Worm (Caenorhabditis elegans) whole organism, L3 larva: ENCODE results near the gene unc-85.

Experiments
- ceh-9 ChIP-seq: sonication (generic microtip); optimal IDR thresholded peaks from 2 replicates; lab custom pipeline; 2018; ENCODE audit warnings: missing biosample characterization, missing genetic modification characterization
- daf-12 ChIP-seq: fragments of 150-350 bp; optimal IDR thresholded peaks from 2 replicates; lab custom pipeline; 2014; ENCODE audit warnings: missing biosample characterization, missing genetic modification reagents, missing genetic modification characterization
- elt-2 ChIP-seq: sonication (generic microtip); optimal IDR thresholded peaks from 2 replicates; lab custom pipeline; 2016; ENCODE audit warnings: missing genetic modification reagents, mild to moderate bottlenecking, missing genetic modification characterization, missing compliant biosample characterization
- fos-1 ChIP-seq: fragments of 150-350 bp; optimal IDR thresholded peaks from 2 replicates; lab custom pipeline; 2014; ENCODE audit warnings: missing biosample characterization, missing genetic modification characterization
- hmg-11 ChIP-seq: sonication (generic microtip); optimal IDR thresholded peaks from 2 replicates; lab custom pipeline; 2016; ENCODE audit warnings: missing genetic modification characterization, missing compliant biosample characterization
- skn-1 ChIP-seq: fragments of 150-350 bp; optimal IDR thresholded peaks from 2 replicates; lab custom pipeline; 2014; ENCODE audit warnings: missing biosample characterization, missing genetic modification characterization
- snpc-4 ChIP-seq: fragments of 150-350 bp; optimal IDR thresholded peaks from 2 replicates; lab custom pipeline; 2014; ENCODE audit warnings: missing biosample characterization, missing genetic modification characterization
- tbx-2 ChIP-seq: sonication (generic microtip); optimal IDR thresholded peaks from 2 replicates; lab custom pipeline; 2016; ENCODE audit warnings: mild to moderate bottlenecking, missing genetic modification characterization, missing compliant biosample characterization
- ztf-4 ChIP-seq: fragments of 150-350 bp; optimal IDR thresholded peaks from 2 replicates; lab custom pipeline; 2014; ENCODE audit warnings: missing biosample characterization, missing genetic modification characterization

DNA sequence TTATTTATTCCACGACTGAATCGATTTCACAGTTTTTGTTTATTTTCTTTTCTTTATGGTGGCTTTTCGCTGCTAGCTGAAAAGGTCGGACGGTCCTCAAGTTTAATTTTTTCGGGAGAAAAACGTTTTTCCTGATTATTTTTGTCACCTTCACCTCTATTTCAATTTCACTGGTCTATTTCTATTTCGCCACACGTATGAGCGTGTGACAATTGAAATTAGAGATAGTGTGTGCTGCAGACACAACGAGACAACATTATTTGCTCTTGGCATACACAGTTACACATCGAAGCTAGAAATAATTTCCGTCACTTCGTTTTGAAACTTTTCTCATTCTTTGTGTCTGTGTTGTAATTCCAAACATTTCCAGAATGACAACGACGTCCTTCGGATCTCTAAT lies 13.8 kb downstream of the unc-85 start, which contains the start of gene F41C3.8:
- TF ChIP-seq ztf-4 (tag; lab: Kevin White, UChicago) (no peak), skn-1 (tag; lab: Kevin White, UChicago) (no peak), ceh-9 (tag; lab: Kevin White, UChicago) (no peak), elt-2 (tag; lab: Kevin White, UChicago) (peak; percentile 78), snpc-4 (no peak), daf-12 (tag; lab: Kevin White, UChicago) (no peak), hmg-11 (tag; lab: Kevin White, UChicago) (no peak), fos-1 (no peak), tbx-2 (tag; lab: Kevin White, UChicago) (no peak)
